Fruit fly (Drosophila melanogaster): ENCODE results near the gene okr.

Gene okr

DNA sequence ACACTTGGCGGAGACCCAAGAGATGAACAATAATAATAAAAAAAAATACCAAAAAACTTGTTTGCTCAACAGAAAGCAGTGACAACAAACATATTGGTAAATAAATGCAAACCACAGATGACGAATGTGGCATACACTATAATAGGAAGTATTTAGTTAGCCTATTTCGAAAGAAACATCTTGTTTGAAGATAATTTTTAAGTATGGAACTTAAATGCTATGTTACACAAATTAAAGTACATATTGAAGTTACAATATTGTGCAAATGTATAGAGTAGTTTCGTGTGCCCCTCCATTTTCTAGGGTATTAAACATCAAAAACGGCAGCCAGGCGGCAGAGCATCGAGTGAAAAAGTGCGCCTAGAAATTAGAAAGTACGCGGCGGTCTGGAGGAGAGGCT lies 10.8 kb upstream of the okr start (continued):
- TF ChIP-seq CG3032 (tag; optimal IDR thresholded peaks at IDR 0.05) = no peak
- TF ChIP-seq Sox102F (GFP tag; optimal IDR thresholded peaks at IDR 0.05) = no peak
- TF ChIP-seq fd59A (GFP tag; optimal IDR thresholded peaks at IDR 0.05) = no peak
- peak; percentile 21 for TF ChIP-seq CG11762 (GFP tag; optimal IDR thresholded peaks at IDR 0.05; ENCODE audit: insufficient read depth)
- TF ChIP-seq Ets96B (tag; optimal IDR thresholded peaks at IDR 0.05) = no peak
- peak; percentile 46 for TF ChIP-seq CG3919 (GFP tag; optimal IDR thresholded peaks at IDR 0.05)
- peak; percentile 80 for TF ChIP-seq CG6163 (GFP tag; IDR thresholded peaks at IDR 0.05)
- TF ChIP-seq CG16779 (tag; optimal IDR thresholded peaks at IDR 0.05) = no peak
- no peak for TF ChIP-seq topi (GFP tag; optimal IDR thresholded peaks at IDR 0.05)
- peak; percentile 57 for TF ChIP-seq achi (GFP tag; optimal IDR thresholded peaks at IDR 0.05)
- no peak for TF ChIP-seq dsx (GFP tag; optimal IDR thresholded peaks at IDR 0.05; ENCODE audit: poor library complexity, severe bottlenecking)

DNA sequence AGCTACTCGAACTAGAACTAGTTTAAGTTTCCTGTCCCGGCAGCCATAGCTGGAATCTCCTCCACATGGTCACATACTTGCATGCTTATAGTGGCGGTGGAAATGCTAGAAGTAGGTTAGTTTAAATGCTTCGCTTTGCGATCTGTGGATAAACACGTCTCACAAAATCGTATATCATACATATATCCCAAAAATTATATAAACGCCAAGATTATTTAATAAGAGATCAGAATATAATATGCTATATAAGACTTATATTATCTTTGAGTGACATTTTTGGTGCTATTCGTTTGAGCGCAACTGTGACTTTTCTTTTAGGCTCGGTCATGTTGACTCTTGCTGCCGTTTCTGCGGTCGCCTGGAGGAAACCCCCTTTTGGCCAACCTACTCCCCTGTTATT lies 9.4 kb upstream of the okr start:
- TF ChIP-seq Gug (GFP tag; IDR thresholded peaks at IDR 0.05) = no peak
- TF ChIP-seq OdsH (GFP tag; optimal IDR thresholded peaks at IDR 0.05) = peak; percentile 29
- TF ChIP-seq CG3032 (tag; optimal IDR thresholded peaks at IDR 0.05) = no peak
- TF ChIP-seq Hr4 (GFP tag; optimal IDR thresholded peaks at IDR 0.05) = peak; percentile 36
- TF ChIP-seq CG7368 (GFP tag; optimal IDR thresholded peaks at IDR 0.05) = no peak
- TF ChIP-seq CG11762 (GFP tag; optimal IDR thresholded peaks at IDR 0.05; ENCODE audit: insufficient read depth) = no peak
- TF ChIP-seq Ets21C (GFP tag; optimal IDR thresholded peaks at IDR 0.05) = no peak
- peak; percentile 72 for TF ChIP-seq CG32006 (GFP tag; optimal IDR thresholded peaks at IDR 0.05)
- TF ChIP-seq CG6854 (GFP tag; optimal IDR thresholded peaks at IDR 0.05) = no peak
- no peak for TF ChIP-seq svp (GFP tag)
- TF ChIP-seq CG10631 (GFP tag; optimal IDR thresholded peaks at IDR 0.05) = no peak
- peak in 1 of 2 experiments; percentile 36 for TF ChIP-seq salr (GFP tag; optimal IDR thresholded peaks at IDR 0.05)
- TF ChIP-seq lz (GFP tag; optimal IDR thresholded peaks at IDR 0.05) = no peak
- TF ChIP-seq dac (GFP tag; optimal IDR thresholded peaks at IDR 0.05) = no peak
- no peak for TF ChIP-seq CG16779 (tag; optimal IDR thresholded peaks at IDR 0.05)
- no peak for TF ChIP-seq topi (GFP tag; optimal IDR thresholded peaks at IDR 0.05)
- no peak for TF ChIP-seq CG34406 (GFP tag; optimal IDR thresholded peaks at IDR 0.05)
- no peak for TF ChIP-seq ss (GFP tag; optimal IDR thresholded peaks at IDR 0.05)
- no peak for TF ChIP-seq fd59A (GFP tag; optimal IDR thresholded peaks at IDR 0.05)
- TF ChIP-seq CG6163 (GFP tag; IDR thresholded peaks at IDR 0.05) = peak; percentile 59; the same call in 2 of the 3 replicates
- no peak for TF ChIP-seq CG9139 (GFP tag; optimal IDR thresholded peaks at IDR 0.05)
- TF ChIP-seq CG3919 (GFP tag; optimal IDR thresholded peaks at IDR 0.05) = no peak
- TF ChIP-seq net (GFP tag; optimal IDR thresholded peaks at IDR 0.05) = no peak
- peak; percentile 69 for TF ChIP-seq CG15336 (GFP tag; IDR thresholded peaks at IDR 0.05)
- TF ChIP-seq CG6808 (GFP tag; optimal IDR thresholded peaks at IDR 0.05) = no peak
- no peak for TF ChIP-seq Eip75B (GFP tag; optimal IDR thresholded peaks at IDR 0.05)
- TF ChIP-seq Met (GFP tag; optimal IDR thresholded peaks at IDR 0.05) = no peak
- TF ChIP-seq esn (GFP tag; optimal IDR thresholded peaks at IDR 0.05) = no peak
- TF ChIP-seq Eip93F (GFP tag; optimal IDR thresholded peaks at IDR 0.05) = no peak
- TF ChIP-seq fd85E (GFP tag; optimal IDR thresholded peaks at IDR 0.05) = no peak
- TF ChIP-seq Sox102F (GFP tag; optimal IDR thresholded peaks at IDR 0.05) = no peak
- no peak for TF ChIP-seq Blimp-1 (GFP tag; optimal IDR thresholded peaks at IDR 0.05)
- TF ChIP-seq pdm3 (GFP tag; optimal IDR thresholded peaks at IDR 0.05) = peak; percentile 17
- TF ChIP-seq achi (GFP tag; optimal IDR thresholded peaks at IDR 0.05) = peak; percentile 1
- TF ChIP-seq Lpt (GFP tag; optimal IDR thresholded peaks at IDR 0.05) = peak; percentile 54
- no peak for TF ChIP-seq CG11902 (GFP tag; optimal IDR thresholded peaks at IDR 0.05)
- TF ChIP-seq CG11294 (GFP tag; IDR thresholded peaks at IDR 0.05) = no peak
- no peak for TF ChIP-seq spab (GFP tag; optimal IDR thresholded peaks at IDR 0.05)
- TF ChIP-seq acj6 (GFP tag; optimal IDR thresholded peaks at IDR 0.05) = no peak
- TF ChIP-seq cyc (GFP tag; optimal IDR thresholded peaks at IDR 0.05) = no peak
- peak; percentile 79 for TF ChIP-seq Eip78C (GFP tag)
- no peak for TF ChIP-seq CG10669 (GFP tag; optimal IDR thresholded peaks at IDR 0.05)
- no peak for TF ChIP-seq CG31627 (GFP tag; optimal IDR thresholded peaks at IDR 0.05)
- TF ChIP-seq fkh (GFP tag; optimal IDR thresholded peaks at IDR 0.05) = no peak
- no peak for TF ChIP-seq CG6792 (GFP tag; optimal IDR thresholded peaks at IDR 0.05)
- no peak for TF ChIP-seq Ets96B (tag; optimal IDR thresholded peaks at IDR 0.05)
- peak; percentile 70 for TF ChIP-seq CG8119 (GFP tag; IDR thresholded peaks at IDR 0.05)
- TF ChIP-seq Sox14 (GFP tag; optimal IDR thresholded peaks at IDR 0.05) = no peak
